Worm (Caenorhabditis elegans): ENCODE data around the gene fbxb-22.

- no peak for TF ChIP-seq sea-2 (GFP tag; optimal IDR thresholded peaks at IDR 0.05)
- TF ChIP-seq ama-1 (optimal IDR thresholded peaks at IDR 0.05), result no peak
- TF ChIP-seq daf-12 (tag; optimal IDR thresholded peaks at IDR 0.05), result no peak
- TF ChIP-seq ZK546.5 (tag; optimal IDR thresholded peaks at IDR 0.05), result no peak
- no peak for TF ChIP-seq nhr-12 (tag; optimal IDR thresholded peaks at IDR 0.05)
Measured at ce11 chrIII:11908660-11909059, 25.1 kb upstream of the fbxb-22 start, which contains the start of gene fbxb-24.

Measured in whole organism, L3 larva.